Worm (Caenorhabditis elegans) whole organism, L2 larva: ENCODE data around the gene aly-1.

ENCODE experiments used
- ama-1 ChIP-seq: fragments of 150-350 bp; optimal IDR thresholded peaks from 2 replicates; lab custom pipeline; 2018; ENCODE audit warnings: inconsistent platforms
- ceh-82 ChIP-seq: fragments of 150-350 bp; optimal IDR thresholded peaks from 2 replicates; lab custom pipeline; 2014; ENCODE audit warnings: missing biosample characterization, missing genetic modification characterization
- dmd-4 ChIP-seq: sonication (generic microtip); optimal IDR thresholded peaks from 2 replicates; lab custom pipeline; 2017; ENCODE audit warnings: missing biosample characterization, missing genetic modification characterization
- egl-27 ChIP-seq: sonication (generic microtip); optimal IDR thresholded peaks from 3 replicates; lab custom pipeline; 2017; ENCODE audit warnings: missing biosample characterization, missing genetic modification reagents, missing genetic modification characterization
- nhr-12 ChIP-seq: fragments of 150-350 bp; optimal IDR thresholded peaks from 2 replicates; lab custom pipeline; 2014; ENCODE audit warnings: missing biosample characterization, missing genetic modification characterization
- snpc-4 ChIP-seq: fragments of 150-350 bp; optimal IDR thresholded peaks from 2 replicates; lab custom pipeline; 2014; ENCODE audit warnings: missing biosample characterization, missing genetic modification characterization
- unc-62 ChIP-seq: fragments of 150-350 bp; optimal IDR thresholded peaks from 2 replicates; lab custom pipeline; 2014; ENCODE audit warnings: missing biosample characterization, missing genetic modification reagents, missing genetic modification characterization
- zag-1 ChIP-seq: fragments of 150-350 bp; optimal IDR thresholded peaks from 2 replicates; lab custom pipeline; 2014; ENCODE audit warnings: missing biosample characterization, missing genetic modification characterization
- ztf-1 ChIP-seq: fragments of 200-800 bp; sonication (Bioruptor generic); conservative IDR thresholded peaks from 2 replicates; pipeline ENCODE4 v1.3.6; 2022; ENCODE audit warnings: missing genetic modification characterization, missing compliant biosample characterization
- ztf-11 ChIP-seq: sonication (generic microtip); optimal IDR thresholded peaks from 2 replicates; lab custom pipeline; 2017; ENCODE audit warnings: missing biosample characterization, missing genetic modification characterization

DNA sequence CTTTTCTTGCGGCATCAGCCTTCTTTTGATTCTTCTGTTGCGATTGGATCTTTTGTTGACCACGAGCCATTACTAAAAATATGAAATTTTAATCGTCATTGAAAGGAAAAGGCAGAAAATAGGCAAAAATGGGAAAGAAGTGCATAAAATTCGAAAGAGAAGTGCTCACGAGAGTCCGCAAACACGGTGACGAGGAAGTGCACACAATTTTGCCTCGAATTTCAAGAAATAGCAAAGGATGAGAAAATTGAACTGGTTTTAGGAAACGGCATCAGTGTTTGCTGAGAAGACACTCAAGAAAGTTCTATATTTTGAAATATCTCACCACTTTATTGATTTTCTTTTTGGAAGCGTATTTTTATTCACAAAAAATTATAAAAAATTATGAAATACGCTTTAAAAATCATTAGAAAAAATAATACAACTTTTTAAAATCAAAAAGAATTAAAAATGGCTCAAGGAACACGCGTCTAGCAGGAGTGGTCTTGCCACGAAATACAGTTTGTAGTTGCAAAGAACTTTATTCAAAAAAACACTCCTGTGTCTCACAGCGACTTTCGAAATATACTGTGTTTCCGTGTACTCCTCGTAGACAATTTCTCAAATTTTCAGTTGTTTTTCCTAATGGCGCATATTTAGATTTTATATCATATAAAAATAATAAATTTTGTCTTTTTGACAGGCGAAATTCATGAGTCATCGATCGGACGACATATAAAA lies 12.4 kb upstream of the aly-1 start, which contains the start of the genes znf-706 and cpna-3:
- TF ChIP-seq ztf-1 (no peak), ceh-82 (tag; lab: Kevin White, UChicago) (no peak), zag-1 (tag; lab: Kevin White, UChicago) (no peak), ztf-11 (tag; lab: Kevin White, UChicago) (no peak), nhr-12 (no peak), unc-62 (no peak), egl-27 (tag; lab: Kevin White, UChicago) (no peak), ama-1 (lab: Kevin White, UChicago) (no peak), dmd-4 (tag; lab: Kevin White, UChicago) (no peak), snpc-4 (tag; lab: Kevin White, UChicago) (no peak)
